Fruit fly (Drosophila melanogaster) whole organism, embryonic: ENCODE data around the gene mus302.

Experiments used
- Aef1 ChIP-seq: fragments of 200-800 bp; sonication (Bioruptor generic); IDR thresholded peaks from 3 replicates; pipeline ENCODE4 v1.3.6; 2022; ENCODE audit warnings: missing biosample characterization, missing genetic modification characterization
- B-H2 ChIP-seq: fragments of 200-800 bp; sonication (Bioruptor generic); optimal IDR thresholded peaks from 2 replicates; lab custom pipeline; 2018; ENCODE audit warnings: missing biosample characterization, mild to moderate bottlenecking, missing genetic modification characterization
- Bgb ChIP-seq: fragments of 200-800 bp; sonication (Bioruptor generic); IDR thresholded peaks from 2 replicates; pipeline ENCODE4 v1.3.6; 2022; ENCODE audit warnings: missing biosample characterization, missing genetic modification characterization; ENCODE audit not compliant: partially characterized antibody
- CG10274 ChIP-seq: fragments of 200-800 bp; sonication (Bioruptor generic); optimal IDR thresholded peaks from 3 replicates; lab custom pipeline; 2017; ENCODE audit warnings: missing biosample characterization, mild to moderate bottlenecking, missing genetic modification characterization
- CG10366 ChIP-seq: fragments of 200-800 bp; sonication (Bioruptor generic); IDR thresholded peaks from 2 replicates; pipeline ENCODE4 v1.3.6; 2022; ENCODE audit warnings: missing biosample characterization, missing genetic modification characterization
- CG11696 ChIP-seq: fragments of 200-800 bp; sonication (Bioruptor generic); IDR thresholded peaks from 2 replicates; pipeline ENCODE4 v1.3.6; 2022; ENCODE audit warnings: missing biosample characterization, missing genetic modification characterization
- CG12155 ChIP-seq: fragments of 200-800 bp; sonication (Bioruptor generic); optimal IDR thresholded peaks from 3 replicates; lab custom pipeline; 2016; ENCODE audit warnings: missing biosample characterization, missing genetic modification characterization
- CG17612 ChIP-seq: fragments of 200-800 bp; sonication (Bioruptor generic); IDR thresholded peaks from 2 replicates; pipeline ENCODE4 v1.3.6; 2022; ENCODE audit warnings: missing biosample characterization, missing genetic modification characterization
- CG18011 ChIP-seq: fragments of 200-800 bp; sonication (Bioruptor generic); optimal IDR thresholded peaks from 2 replicates; lab custom pipeline; 2017; ENCODE audit warnings: missing biosample characterization, missing genetic modification characterization, mild to moderate bottlenecking, moderate library complexity, missing genotype
- CG1832 ChIP-seq: fragments of 200-800 bp; sonication (Bioruptor generic); optimal IDR thresholded peaks from 2 replicates; lab custom pipeline; 2017; ENCODE audit warnings: missing biosample characterization, mild to moderate bottlenecking, missing genetic modification characterization, inconsistent platforms
- CG2199 ChIP-seq: fragments of 200-800 bp; sonication (Bioruptor generic); IDR thresholded peaks from 3 replicates; pipeline ENCODE4 v1.3.6; 2022; ENCODE audit warnings: missing biosample characterization, missing genetic modification characterization
- CG30020 ChIP-seq: fragments of 200-800 bp; optimal IDR thresholded peaks from 2 replicates; lab custom pipeline; 2019; ENCODE audit warnings: missing biosample characterization, mild to moderate bottlenecking, missing genetic modification characterization, moderate library complexity
- CG31365 ChIP-seq: fragments of 200-800 bp; sonication (Bioruptor generic); optimal IDR thresholded peaks from 2 replicates; lab custom pipeline; 2018; ENCODE audit warnings: missing biosample characterization, mild to moderate bottlenecking, missing genetic modification characterization
- CG3281 ChIP-seq: fragments of 200-800 bp; sonication (Bioruptor generic); optimal IDR thresholded peaks from 3 replicates; lab custom pipeline; 2017; ENCODE audit warnings: missing biosample characterization, mild to moderate bottlenecking, missing genetic modification characterization
- CG33213 ChIP-seq: fragments of 200-800 bp; sonication (Bioruptor generic); optimal IDR thresholded peaks from 3 replicates; lab custom pipeline; 2016; ENCODE audit warnings: missing biosample characterization, missing genetic modification characterization
- CG4707 ChIP-seq: fragments of 200-800 bp; sonication (Bioruptor generic); optimal IDR thresholded peaks from 2 replicates; lab custom pipeline; 2018; ENCODE audit warnings: missing biosample characterization, mild to moderate bottlenecking, missing genetic modification characterization, moderate library complexity
- CG6683 ChIP-seq: fragments of 200-800 bp; sonication (Bioruptor generic); optimal IDR thresholded peaks from 2 replicates; lab custom pipeline; 2017; ENCODE audit warnings: missing biosample characterization, mild to moderate bottlenecking, missing genetic modification characterization, missing genetic modification reagents
- CG6689 ChIP-seq: fragments of 200-800 bp; sonication (Bioruptor generic); IDR thresholded peaks from 2 replicates; pipeline ENCODE4 v1.3.6; 2022; ENCODE audit warnings: missing biosample characterization, missing genetic modification characterization
- CG7745 ChIP-seq: fragments of 200-800 bp; sonication (Bioruptor generic); optimal IDR thresholded peaks from 2 replicates; lab custom pipeline; 2018; ENCODE audit warnings: missing biosample characterization, mild to moderate bottlenecking, missing genetic modification characterization, moderate library complexity
- CG7786 ChIP-seq: fragments of 200-800 bp; sonication (Bioruptor generic); optimal IDR thresholded peaks from 2 replicates; lab custom pipeline; 2016; ENCODE audit warnings: missing biosample characterization, missing genetic modification characterization
- D19B ChIP-seq: fragments of 200-800 bp; sonication (Bioruptor generic); optimal IDR thresholded peaks from 2 replicates; lab custom pipeline; 2017; ENCODE audit warnings: missing biosample characterization, mild to moderate bottlenecking, missing genetic modification characterization
- Dfd ChIP-seq, 2 experiments: fragments of >200 bp; optimal IDR thresholded peaks; 2 replicates each; lab custom pipeline; 2017; ENCODE audit warnings: missing biosample characterization in 2 of 2, missing genetic modification characterization in 2 of 2
- E2f1 ChIP-seq: fragments of 200-800 bp; sonication (Bioruptor generic); IDR thresholded peaks from 2 replicates; pipeline ENCODE4 v1.3.6; 2022; ENCODE audit warnings: missing biosample characterization, missing genetic modification characterization
- E2f2 ChIP-seq: fragments of 200-800 bp; sonication (Bioruptor generic); IDR thresholded peaks from 2 replicates; pipeline ENCODE4 v1.3.6; 2022; ENCODE audit warnings: missing biosample characterization, missing genetic modification characterization
- Gsc ChIP-seq: fragments of 200-800 bp; sonication (Bioruptor generic); IDR thresholded peaks from 2 replicates; pipeline ENCODE4 v1.3.6; 2022; ENCODE audit warnings: missing biosample characterization, missing genetic modification characterization
- HLH54F ChIP-seq: fragments of 200-800 bp; sonication (Bioruptor generic); optimal IDR thresholded peaks from 3 replicates; lab custom pipeline; 2016; ENCODE audit warnings: missing biosample characterization, missing genetic modification characterization
- HLHmδ ChIP-seq: fragments of 200-800 bp; sonication (Bioruptor generic); optimal IDR thresholded peaks from 2 replicates; lab custom pipeline; 2018; ENCODE audit warnings: missing biosample characterization, mild to moderate bottlenecking, missing genetic modification characterization, moderate library complexity
- Hey ChIP-seq: fragments of 200-800 bp; sonication (Bioruptor generic); optimal IDR thresholded peaks from 3 replicates; lab custom pipeline; 2018; ENCODE audit warnings: missing biosample characterization, mild to moderate bottlenecking, missing genetic modification characterization
- Hmr ChIP-seq: fragments of 200-800 bp; sonication (Bioruptor generic); optimal IDR thresholded peaks from 3 replicates; lab custom pipeline; 2017; ENCODE audit warnings: mild to moderate bottlenecking, missing biosample characterization, missing genetic modification reagents, missing genetic modification characterization
- Hr3 ChIP-seq: fragments of 200-800 bp; sonication (Bioruptor generic); optimal IDR thresholded peaks from 3 replicates; lab custom pipeline; 2016; ENCODE audit warnings: missing biosample characterization, missing genetic modification characterization
- Hsf ChIP-seq: fragments of 200-800 bp; sonication (Bioruptor generic); optimal IDR thresholded peaks from 3 replicates; lab custom pipeline; 2016; ENCODE audit warnings: missing biosample characterization, missing genetic modification characterization
- Kr ChIP-seq: fragments of 200-800 bp; sonication (Bioruptor generic); optimal IDR thresholded peaks from 2 replicates; lab custom pipeline; 2017; ENCODE audit warnings: missing biosample characterization, mild to moderate bottlenecking, missing genetic modification characterization
- Lpt ChIP-seq: fragments of >200 bp; optimal IDR thresholded peaks from 2 replicates; lab custom pipeline; 2018; ENCODE audit warnings: missing biosample characterization, missing genetic modification characterization
- MESR4 ChIP-seq: fragments of 200-800 bp; sonication (Bioruptor generic); optimal IDR thresholded peaks from 2 replicates; lab custom pipeline; 2018; ENCODE audit warnings: missing biosample characterization, mild to moderate bottlenecking, missing genetic modification characterization, moderate library complexity
- NC2β ChIP-seq: fragments of 200-800 bp; sonication (Bioruptor generic); optimal IDR thresholded peaks from 2 replicates; lab custom pipeline; 2016; ENCODE audit warnings: missing biosample characterization, missing genetic modification characterization
- NK7.1 ChIP-seq: fragments of 200-800 bp; sonication (Bioruptor generic); optimal IDR thresholded peaks from 3 replicates; lab custom pipeline; 2016; ENCODE audit warnings: missing biosample characterization, missing genetic modification characterization
- Rfx ChIP-seq: fragments of 200-800 bp; sonication (Bioruptor generic); IDR thresholded peaks from 2 replicates; pipeline ENCODE4 v1.3.6; 2022; ENCODE audit warnings: missing biosample characterization, missing genetic modification characterization
- Ssrp ChIP-seq: fragments of 200-800 bp; sonication (Bioruptor generic); optimal IDR thresholded peaks from 2 replicates; lab custom pipeline; 2018; ENCODE audit warnings: missing biosample characterization, mild to moderate bottlenecking, missing genetic modification characterization, moderate library complexity
- ab ChIP-seq: fragments of 200-800 bp; sonication (Bioruptor generic); optimal IDR thresholded peaks from 2 replicates; lab custom pipeline; 2016; ENCODE audit warnings: missing biosample characterization, missing genetic modification characterization
- al ChIP-seq: fragments of 200-800 bp; sonication (Bioruptor generic); IDR thresholded peaks from 2 replicates; pipeline ENCODE4 v1.3.6; 2022; ENCODE audit warnings: missing biosample characterization, missing genetic modification characterization
- caup ChIP-seq: fragments of 200-800 bp; sonication (Bioruptor generic); optimal IDR thresholded peaks from 3 replicates; lab custom pipeline; 2017; ENCODE audit warnings: missing biosample characterization, mild to moderate bottlenecking, missing genetic modification characterization, moderate library complexity; ENCODE audit not compliant: severe bottlenecking
- chinmo ChIP-seq: fragments of 200-800 bp; sonication (Bioruptor generic); IDR thresholded peaks from 4 replicates; pipeline ENCODE4 v1.3.6; 2022; ENCODE audit warnings: missing biosample characterization, missing genetic modification characterization; ENCODE audit not compliant: partially characterized antibody
- gcm2 ChIP-seq: fragments of 200-800 bp; sonication (Bioruptor generic); optimal IDR thresholded peaks from 2 replicates; lab custom pipeline; 2016; ENCODE audit warnings: missing biosample characterization, missing genetic modification characterization
- org-1 ChIP-seq: fragments of 200-800 bp; sonication (Bioruptor generic); optimal IDR thresholded peaks from 2 replicates; lab custom pipeline; 2017; ENCODE audit warnings: missing biosample characterization, missing genetic modification characterization
- pb ChIP-seq: fragments of 200-800 bp; sonication (Bioruptor generic); optimal IDR thresholded peaks from 3 replicates; lab custom pipeline; 2016; ENCODE audit warnings: missing biosample characterization, missing genetic modification characterization
- pita ChIP-seq: fragments of 200-800 bp; sonication (Bioruptor generic); optimal IDR thresholded peaks from 2 replicates; lab custom pipeline; 2017; ENCODE audit warnings: missing biosample characterization, mild to moderate bottlenecking, missing genetic modification characterization
- scrt ChIP-seq: fragments of 200-800 bp; sonication (Bioruptor generic); optimal IDR thresholded peaks from 2 replicates; lab custom pipeline; 2018; ENCODE audit warnings: missing biosample characterization, mild to moderate bottlenecking, missing genetic modification characterization, moderate library complexity
- sisA ChIP-seq: fragments of 200-800 bp; sonication (Bioruptor generic); IDR thresholded peaks from 2 replicates; pipeline ENCODE4 v1.3.6; 2022; ENCODE audit warnings: missing biosample characterization, missing genetic modification characterization
- stc ChIP-seq: fragments of 200-800 bp; sonication (Bioruptor generic); IDR thresholded peaks from 2 replicates; pipeline ENCODE4 v1.3.6; 2022; ENCODE audit warnings: missing biosample characterization, missing genetic modification characterization
- tin ChIP-seq: fragments of 200-800 bp; sonication (Bioruptor generic); optimal IDR thresholded peaks from 3 replicates; lab custom pipeline; 2016; ENCODE audit warnings: missing biosample characterization, missing genetic modification characterization
- vfl ChIP-seq: fragments of 200-800 bp; sonication (Bioruptor generic); optimal IDR thresholded peaks from 2 replicates; lab custom pipeline; 2016; ENCODE audit warnings: missing biosample characterization, missing genetic modification characterization
- vvl ChIP-seq: fragments of 200-800 bp; sonication (Bioruptor generic); IDR thresholded peaks from 2 replicates; pipeline ENCODE4 v1.3.6; 2022; ENCODE audit warnings: missing biosample characterization, missing genetic modification characterization

The mus302 gene

DNA sequence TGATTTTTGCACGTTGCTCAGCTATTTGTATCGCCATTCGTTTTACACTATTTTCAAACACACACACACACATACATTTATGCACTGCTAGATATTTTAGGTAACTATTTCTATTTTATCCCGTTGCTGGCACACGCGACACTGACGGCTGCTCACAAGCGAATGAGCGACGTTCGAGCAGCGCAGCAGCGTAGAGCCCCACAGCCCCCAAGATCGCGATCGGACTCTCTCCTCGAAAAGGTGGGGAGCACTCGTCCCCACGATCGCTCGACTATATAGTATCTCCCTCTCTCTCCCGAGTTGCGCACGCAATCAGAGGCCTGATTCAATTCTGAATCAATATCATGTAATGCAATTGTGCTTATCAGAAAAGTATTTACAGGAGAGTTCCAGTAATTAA, 20.5 kb upstream of the mus302 start (continued):
- TF ChIP-seq chinmo (GFP tag; lab: Robert Waterston, UW) (peak; percentile 61; the same call in 1 of the 4 replicates), CG18011 (GFP tag; lab: Kevin White, UChicago) (no peak), pb (GFP tag; lab: Kevin White, UChicago) (no peak), HLH54F (GFP tag; lab: Kevin White, UChicago) (no peak), CG2199 (0 out of 3 replicates have a peak, but pooled peaks have one; percentile 25), caup (peak; percentile 40), CG1832 (no peak), CG7745 (no peak), CG33213 (GFP tag; lab: Kevin White, UChicago) (no peak), CG31365 (tag; lab: Kevin White, UChicago) (no peak), ab (GFP tag; lab: Kevin White, UChicago) (no peak), Rfx (GFP tag; lab: Robert Waterston, UW) (peak; percentile 35; the same call in 1 of the 2 replicates), scrt (GFP tag; lab: Kevin White, UChicago) (no peak), vvl (GFP tag; lab: Robert Waterston, UW) (no peak), Lpt (GFP tag; lab: Kevin White, UChicago) (no peak), tin (GFP tag; lab: Kevin White, UChicago) (no peak), Hsf (GFP tag; lab: Kevin White, UChicago) (no peak), MESR4 (GFP tag; lab: Kevin White, UChicago) (peak; percentile 2), E2f2 (GFP tag; lab: Robert Waterston, UW) (no peak), CG6689 (GFP tag; lab: Robert Waterston, UW) (no peak), CG10274 (no peak), Gsc (no peak), CG4707 (no peak), CG17612 (0 out of 2 replicates have a peak, but pooled peaks have one; percentile 14), CG11696 (GFP tag; lab: Robert Waterston, UW) (no peak), Kr (GFP tag; lab: Kevin White, UChicago) (no peak), Bgb (GFP tag; lab: Robert Waterston, UW) (peak; percentile 47), NC2β (GFP tag; lab: Kevin White, UChicago) (no peak), vfl (GFP tag; lab: Kevin White, UChicago) (no peak), Ssrp (tag; lab: Kevin White, UChicago) (no peak), CG30020 (tag; lab: Kevin White, UChicago) (no peak), Hey (tag; lab: Kevin White, UChicago) (no peak), CG3281 (no peak), D19B (GFP tag; lab: Kevin White, UChicago) (no peak), CG6683 (GFP tag; lab: Kevin White, UChicago) (no peak), E2f1 (GFP tag; lab: Robert Waterston, UW) (no peak), sisA (no peak), Dfd (GFP tag; optimal IDR thresholded peaks at IDR 0.05; lab: Kevin White, UChicago) (no peak), NK7.1 (GFP tag; lab: Kevin White, UChicago) (no peak), CG7786 (GFP tag; lab: Kevin White, UChicago) (no peak), Aef1 (no peak), org-1 (GFP tag; lab: Kevin White, UChicago) (no peak), Hr3 (no peak), al (GFP tag; lab: Robert Waterston, UW) (no peak), Hmr (GFP tag; lab: Kevin White, UChicago) (peak; percentile 16), stc (GFP tag; lab: Robert Waterston, UW) (no peak), gcm2 (GFP tag; lab: Kevin White, UChicago) (no peak), pita (no peak), HLHmδ (GFP tag; lab: Kevin White, UChicago) (peak; percentile 80), B-H2 (GFP tag; lab: Kevin White, UChicago) (no peak), CG12155 (GFP tag; lab: Kevin White, UChicago) (no peak), CG10366 (GFP tag; lab: Robert Waterston, UW) (no peak)
